Worm (Caenorhabditis elegans) whole organism, late embryonic: ENCODE measurements around the gene cutl-19.

Source experiments
- F13H6.1 ChIP-seq: sonication (generic microtip); optimal IDR thresholded peaks from 2 replicates; lab custom pipeline; 2016; ENCODE audit warnings: missing genetic modification characterization, missing compliant biosample characterization
- K09A11.1 ChIP-seq: sonication (generic microtip); optimal IDR thresholded peaks from 2 replicates; lab custom pipeline; 2017; ENCODE audit warnings: antibody characterized with exemption, mild to moderate bottlenecking, missing genetic modification characterization, missing compliant biosample characterization; ENCODE audit not compliant: insufficient read depth
- T23F11.4 ChIP-seq: fragments of 200-800 bp; sonication (Bioruptor generic); optimal IDR thresholded peaks from 2 replicates; lab custom pipeline; 2018; ENCODE audit warnings: mild to moderate bottlenecking, missing genetic modification characterization, missing compliant biosample characterization
- ahr-1 ChIP-seq: sonication (generic microtip); optimal IDR thresholded peaks from 2 replicates; lab custom pipeline; 2016; ENCODE audit warnings: missing genetic modification characterization, missing compliant biosample characterization
- ama-1 ChIP-seq: fragments of 150-350 bp; optimal IDR thresholded peaks from 2 replicates; lab custom pipeline; 2014
- ceh-14 ChIP-seq: sonication (generic microtip); optimal IDR thresholded peaks from 2 replicates; lab custom pipeline; 2016; ENCODE audit warnings: missing genotype, missing genetic modification characterization, missing compliant biosample characterization
- ceh-19 ChIP-seq: fragments of 200-800 bp; sonication (Bioruptor generic); optimal IDR thresholded peaks from 2 replicates; lab custom pipeline; 2018; ENCODE audit warnings: mild to moderate bottlenecking, missing genetic modification characterization, missing compliant biosample characterization
- ceh-34 ChIP-seq: sonication (generic microtip); optimal IDR thresholded peaks from 2 replicates; lab custom pipeline; 2016; ENCODE audit warnings: mild to moderate bottlenecking, missing genetic modification characterization, missing compliant biosample characterization
- ceh-45 ChIP-seq: fragments of 200-800 bp; sonication (Bioruptor generic); IDR thresholded peaks from 2 replicates; pipeline ENCODE4 v1.3.6; 2022; ENCODE audit warnings: missing genetic modification reagents, missing genetic modification characterization, missing compliant biosample characterization
- ceh-48 ChIP-seq: sonication (generic microtip); optimal IDR thresholded peaks from 2 replicates; lab custom pipeline; 2016; ENCODE audit warnings: missing genetic modification characterization, inconsistent platforms, missing compliant biosample characterization
- ceh-9 ChIP-seq: sonication (generic microtip); optimal IDR thresholded peaks from 2 replicates; lab custom pipeline; 2016; ENCODE audit warnings: mild to moderate bottlenecking, missing genetic modification characterization, inconsistent platforms, missing compliant biosample characterization
- che-1 ChIP-seq: sonication (generic microtip); optimal IDR thresholded peaks from 2 replicates; lab custom pipeline; 2016; ENCODE audit warnings: mild to moderate bottlenecking, missing genetic modification characterization, missing compliant biosample characterization
- dmd-4 ChIP-seq: sonication (generic microtip); optimal IDR thresholded peaks from 2 replicates; lab custom pipeline; 2016; ENCODE audit warnings: borderline replicate concordance, missing genetic modification characterization, missing compliant biosample characterization
- dve-1 ChIP-seq: sonication (generic microtip); optimal IDR thresholded peaks from 2 replicates; lab custom pipeline; 2017; ENCODE audit warnings: antibody characterized with exemption, mild to moderate bottlenecking, missing genetic modification characterization, missing compliant biosample characterization
- elt-4 ChIP-seq: sonication (generic microtip); optimal IDR thresholded peaks from 2 replicates; lab custom pipeline; 2016; ENCODE audit warnings: missing genetic modification characterization, missing compliant biosample characterization
- fax-1 ChIP-seq: sonication (generic microtip); optimal IDR thresholded peaks from 2 replicates; lab custom pipeline; 2016; ENCODE audit warnings: missing genotype, missing genetic modification characterization, missing compliant biosample characterization
- fkh-10 ChIP-seq: fragments of 150-350 bp; optimal IDR thresholded peaks from 2 replicates; lab custom pipeline; 2014; ENCODE audit warnings: missing biosample characterization, missing genetic modification reagents, missing genetic modification characterization
- fkh-6 ChIP-seq: sonication (generic microtip); optimal IDR thresholded peaks from 2 replicates; lab custom pipeline; 2016; ENCODE audit warnings: missing genetic modification characterization, missing compliant biosample characterization
- hlh-30 ChIP-seq: sonication (generic microtip); optimal IDR thresholded peaks from 2 replicates; lab custom pipeline; 2017; ENCODE audit warnings: antibody characterized with exemption, missing genetic modification characterization, missing compliant biosample characterization; ENCODE audit not compliant: insufficient read depth
- lim-6 ChIP-seq: sonication (generic microtip); optimal IDR thresholded peaks from 2 replicates; lab custom pipeline; 2016; ENCODE audit warnings: missing genetic modification characterization, missing compliant biosample characterization
- mec-3 ChIP-seq: sonication (generic microtip); optimal IDR thresholded peaks from 2 replicates; lab custom pipeline; 2016; ENCODE audit warnings: borderline replicate concordance, missing genetic modification characterization, missing compliant biosample characterization
- nhr-11 ChIP-seq: fragments of 150-350 bp; optimal IDR thresholded peaks from 2 replicates; lab custom pipeline; 2014; ENCODE audit warnings: missing biosample characterization, missing genetic modification characterization
- nhr-232 ChIP-seq: sonication (generic microtip); optimal IDR thresholded peaks from 2 replicates; lab custom pipeline; 2016; ENCODE audit warnings: missing genetic modification characterization, missing compliant biosample characterization
- odd-2 ChIP-seq: sonication (generic microtip); optimal IDR thresholded peaks from 2 replicates; lab custom pipeline; 2017; ENCODE audit warnings: antibody characterized with exemption, mild to moderate bottlenecking, missing genetic modification characterization, missing compliant biosample characterization
- pax-1 ChIP-seq: fragments of 150-350 bp; optimal IDR thresholded peaks from 2 replicates; lab custom pipeline; 2014; ENCODE audit warnings: missing biosample characterization, missing genetic modification characterization
- pha-2 ChIP-seq: sonication (generic microtip); optimal IDR thresholded peaks from 2 replicates; lab custom pipeline; 2017; ENCODE audit warnings: mild to moderate bottlenecking, missing genetic modification characterization, missing compliant biosample characterization
- pha-4 ChIP-seq: fragments of 150-350 bp; optimal IDR thresholded peaks from 2 replicates; lab custom pipeline; 2018; ENCODE audit warnings: missing biosample characterization, missing genetic modification reagents, missing genetic modification characterization
- ref-2 ChIP-seq: sonication (generic microtip); optimal IDR thresholded peaks from 2 replicates; lab custom pipeline; 2016; ENCODE audit warnings: missing genetic modification characterization, missing compliant biosample characterization
- sdc-2 ChIP-seq: sonication (generic microtip); optimal IDR thresholded peaks from 2 replicates; lab custom pipeline; 2016; ENCODE audit warnings: missing genotype, missing genetic modification characterization, missing compliant biosample characterization
- sox-2 ChIP-seq: fragments of 200-800 bp; sonication (Bioruptor generic); IDR thresholded peaks from 2 replicates; pipeline ENCODE4 v1.3.6; 2022; ENCODE audit warnings: missing genetic modification reagents, missing genetic modification characterization, missing compliant biosample characterization
- syd-9 ChIP-seq: sonication (generic microtip); optimal IDR thresholded peaks from 2 replicates; lab custom pipeline; 2016; ENCODE audit warnings: mild to moderate bottlenecking, missing genetic modification characterization, moderate library complexity, missing compliant biosample characterization
- ttx-3 ChIP-seq: sonication (generic microtip); optimal IDR thresholded peaks from 2 replicates; lab custom pipeline; 2016; ENCODE audit warnings: missing genetic modification reagents, missing genetic modification characterization, missing compliant biosample characterization
- unc-3 ChIP-seq, 2 experiments: fragments of 200-800 bp in 1 of 2; sonication (Bioruptor generic) in 1 of 2; sonication (generic microtip) in 1 of 2; conservative IDR thresholded peaks in 1 of 2; optimal IDR thresholded peaks in 1 of 2; 2 replicates each; pipeline versions ENCODE4 v1.3.6 to Lab custom; 2016 to 2022; ENCODE audit warnings: missing compliant biosample characterization in 2 of 2, missing genetic modification characterization in 2 of 2, missing genetic modification reagents in 1 of 2
- unc-42 ChIP-seq: sonication (generic microtip); optimal IDR thresholded peaks from 2 replicates; lab custom pipeline; 2016; ENCODE audit warnings: missing genotype, missing genetic modification characterization, missing compliant biosample characterization
- unc-55 ChIP-seq: sonication (generic microtip); optimal IDR thresholded peaks from 2 replicates; lab custom pipeline; 2017; ENCODE audit warnings: missing biosample characterization, missing genetic modification reagents, missing genetic modification characterization
- unc-86 ChIP-seq: sonication (generic microtip); optimal IDR thresholded peaks from 2 replicates; lab custom pipeline; 2016; ENCODE audit warnings: missing genetic modification characterization, missing compliant biosample characterization
- zip-5 ChIP-seq: sonication (generic microtip); optimal IDR thresholded peaks from 2 replicates; lab custom pipeline; 2016; ENCODE audit warnings: missing genetic modification characterization, missing compliant biosample characterization

Gene cutl-19

ce11 chrIII:5199577-5199976 is 17.8 kb downstream of the cutl-19 start, which contains the start of gene emb-8:
TSS of gene emb-8 (minus strand) at chrIII:5199677.
- no peak for TF ChIP-seq sdc-2 (tag; lab: Kevin White, UChicago)
- TF ChIP-seq F13H6.1 (tag; lab: Kevin White, UChicago) = no peak
- no peak for TF ChIP-seq pax-1
- TF ChIP-seq nhr-232 (tag; lab: Kevin White, UChicago) = no peak
- no peak for TF ChIP-seq ref-2 (tag; lab: Kevin White, UChicago)
- TF ChIP-seq T23F11.4 = no peak
- no peak for TF ChIP-seq ceh-34
- TF ChIP-seq elt-4 (tag; lab: Kevin White, UChicago) = no peak

- no peak for TF ChIP-seq ama-1
- TF ChIP-seq nhr-11 = no peak
- no peak for TF ChIP-seq syd-9
- no peak for TF ChIP-seq pha-2
- no peak for TF ChIP-seq odd-2
- no peak for TF ChIP-seq nhr-232 (tag; lab: Kevin White, UChicago)
- TF ChIP-seq ttx-3 (tag; lab: Kevin White, UChicago) = no peak
- TF ChIP-seq fkh-10 = no peak
- TF ChIP-seq lim-6 (tag; lab: Kevin White, UChicago) = no peak
- no peak for TF ChIP-seq zip-5 (tag; lab: Kevin White, UChicago)
- no peak for TF ChIP-seq ceh-9
- TF ChIP-seq dmd-4 = no peak
- no peak for TF ChIP-seq che-1 (tag; lab: Kevin White, UChicago)
- TF ChIP-seq ceh-45 (GFP tag; lab: Robert Waterston, UW) = no peak
- no peak for TF ChIP-seq ahr-1 (tag; lab: Kevin White, UChicago)
- TF ChIP-seq fax-1 = no peak
Measured at ce11 chrIII:5196298-5197045, 20.9 kb downstream of the cutl-19 start.

ce11 chrIII:5195690-5196089 is 21.7 kb downstream of the cutl-19 start, which contains the start of gene moc-6:
TSS of gene moc-6 (plus strand) at chrIII:5195990.
- no peak for TF ChIP-seq dve-1 (tag; lab: Kevin White, UChicago)
- TF ChIP-seq unc-86 (tag; lab: Kevin White, UChicago) = no peak
- no peak for TF ChIP-seq K09A11.1 (tag; lab: Kevin White, UChicago)
- TF ChIP-seq elt-4 (tag; lab: Kevin White, UChicago) = no peak
- TF ChIP-seq fkh-6 (tag; lab: Kevin White, UChicago) = no peak
- TF ChIP-seq syd-9 = no peak
- TF ChIP-seq sox-2 = no peak
- TF ChIP-seq ceh-14 (tag; lab: Kevin White, UChicago) = no peak
- TF ChIP-seq pha-4 (tag; lab: Kevin White, UChicago) = no peak
- TF ChIP-seq ceh-48 (tag; lab: Kevin White, UChicago) = no peak
- TF ChIP-seq mec-3 (tag; lab: Kevin White, UChicago) = no peak
- no peak for TF ChIP-seq ceh-19 (GFP tag; lab: Kevin White, UChicago)

DNA sequence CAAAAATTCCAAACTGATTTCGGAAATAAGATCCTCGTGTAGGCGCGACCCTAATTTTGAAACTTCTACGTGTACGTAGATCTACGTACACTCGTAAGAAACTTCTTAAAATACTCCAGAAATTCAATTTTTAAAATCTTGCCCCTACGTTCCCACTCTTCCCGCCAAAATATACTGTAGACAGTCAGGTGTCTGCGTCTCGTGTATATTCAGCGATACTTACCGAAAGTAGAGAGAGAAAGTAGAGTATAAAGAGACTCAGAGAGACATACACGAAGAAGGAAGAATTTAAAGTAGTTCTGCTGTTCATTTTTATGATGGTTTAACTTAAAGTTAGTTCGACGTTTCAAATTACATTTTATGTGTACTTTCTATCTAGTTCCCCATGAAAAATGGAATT is 24.1 kb downstream of the cutl-19 start:
- TF ChIP-seq fkh-10 (no peak), hlh-30 (tag; lab: Kevin White, UChicago) (peak; percentile 18), unc-55 (no peak)
- TF ChIP-seq, all 69 proteins: peak for 1

ce11 chrIII:5190671-5191174 is 26.7 kb downstream of the cutl-19 start, which contains the start of gene hira-1:
TSS of gene hira-1 (plus strand) at chrIII:5191124.
- TF ChIP-seq unc-3 (GFP tag; conservative IDR thresholded peaks at IDR 0.05; lab: Robert Waterston, UW) = no peak
- TF ChIP-seq unc-3 (tag; optimal IDR thresholded peaks at IDR 0.05; lab: Kevin White, UChicago) = no peak
- peak; percentile 55 for TF ChIP-seq unc-42 (tag; lab: Kevin White, UChicago)
- TF ChIP-seq, all 69 proteins: peak for 1
